Worm (Caenorhabditis elegans) whole organism, L1 larva: ENCODE results near the gene tbx-43.
A peak's percentile ranks its signal among the peaks of the same experiment; 100 is the strongest.

Source experiments
- C16A3.4 ChIP-seq: fragments of 150-350 bp; optimal IDR thresholded peaks from 2 replicates; lab custom pipeline; 2014; ENCODE audit warnings: missing biosample characterization, missing genetic modification characterization
- F16B12.6 ChIP-seq: fragments of 150-350 bp; optimal IDR thresholded peaks from 2 replicates; lab custom pipeline; 2014; ENCODE audit warnings: missing biosample characterization, missing genetic modification characterization
- Y116A8C.19 ChIP-seq: sonication (generic microtip); optimal IDR thresholded peaks from 2 replicates; lab custom pipeline; 2016; ENCODE audit warnings: missing compliant biosample characterization, missing genetic modification characterization, borderline replicate concordance
- ama-1 ChIP-seq: fragments of 150-350 bp; optimal IDR thresholded peaks from 2 replicates; lab custom pipeline; 2014
- ceh-63 ChIP-seq: fragments of 200-800 bp; sonication (Bioruptor generic); optimal IDR thresholded peaks from 2 replicates; lab custom pipeline; 2018; ENCODE audit warnings: mild to moderate bottlenecking, missing genetic modification characterization, missing compliant biosample characterization
- ceh-8 ChIP-seq: fragments of 200-800 bp; sonication (Bioruptor generic); optimal IDR thresholded peaks from 2 replicates; lab custom pipeline; 2018; ENCODE audit warnings: mild to moderate bottlenecking, missing genetic modification characterization, moderate library complexity, missing compliant biosample characterization
- ceh-82 ChIP-seq, 3 experiments: fragments of 150-350 bp in 1 of 3; sonication (generic microtip) in 2 of 3; optimal IDR thresholded peaks; 2 replicates each; lab custom pipeline; 2014 to 2017; ENCODE audit warnings: missing biosample characterization in 3 of 3, missing genetic modification characterization in 3 of 3
- ceh-90 ChIP-seq: sonication (generic microtip); optimal IDR thresholded peaks from 2 replicates; lab custom pipeline; 2016; ENCODE audit warnings: missing genetic modification characterization, missing compliant biosample characterization
- ces-1 ChIP-seq: fragments of 150-350 bp; optimal IDR thresholded peaks from 2 replicates; lab custom pipeline; 2014; ENCODE audit warnings: missing biosample characterization, missing genetic modification reagents, missing genetic modification characterization
- dpl-1 ChIP-seq, 3 experiments: fragments of 150-350 bp in 2 of 3; sonication (generic microtip) in 1 of 3; optimal IDR thresholded peaks; 2 replicates each; lab custom pipeline; 2014 to 2017; ENCODE audit warnings: missing biosample characterization in 3 of 3, missing genetic modification characterization in 3 of 3, missing genetic modification reagents in 3 of 3
- dsc-1 ChIP-seq: sonication (generic microtip); optimal IDR thresholded peaks from 2 replicates; lab custom pipeline; 2016; ENCODE audit warnings: mild to moderate bottlenecking, missing genetic modification characterization, missing compliant biosample characterization
- efl-1 ChIP-seq, 4 experiments: fragments of 150-350 bp; optimal IDR thresholded peaks in 3 of 4; peaks in 1 of 4; 1 replicate in 1 of 4; 2 replicates in 3 of 4; lab custom pipeline; 2014; ENCODE audit warnings: missing biosample characterization in 2 of 4, missing genetic modification characterization in 2 of 4, missing genetic modification reagents in 2 of 4
- efl-3 ChIP-seq: fragments of 200-800 bp; sonication (Bioruptor generic); optimal IDR thresholded peaks from 2 replicates; lab custom pipeline; 2018; ENCODE audit warnings: mild to moderate bottlenecking, missing genetic modification characterization, missing compliant biosample characterization
- egl-13 ChIP-seq: sonication (generic microtip); optimal IDR thresholded peaks from 2 replicates; lab custom pipeline; 2016; ENCODE audit warnings: missing genotype, missing genetic modification reagents, missing genetic modification characterization, missing compliant biosample characterization
- fkh-8 ChIP-seq: sonication (generic microtip); optimal IDR thresholded peaks from 2 replicates; lab custom pipeline; 2016; ENCODE audit warnings: mild to moderate bottlenecking, missing genetic modification characterization, missing compliant biosample characterization
- grh-1 ChIP-seq: fragments of 200-800 bp; sonication (Bioruptor generic); IDR thresholded peaks from 2 replicates; pipeline ENCODE4 v1.3.6; 2022; ENCODE audit warnings: missing genetic modification reagents, missing genetic modification characterization, missing compliant biosample characterization
- hlh-17 ChIP-seq: fragments of 200-800 bp; sonication (Bioruptor generic); optimal IDR thresholded peaks from 2 replicates; lab custom pipeline; 2018; ENCODE audit warnings: missing genetic modification characterization, mild to moderate bottlenecking, missing compliant biosample characterization, moderate library complexity, borderline replicate concordance
- isw-1 ChIP-seq: fragments of 200-800 bp; sonication (Bioruptor generic); IDR thresholded peaks from 2 replicates; pipeline ENCODE4 v1.3.6; 2022; ENCODE audit warnings: missing genetic modification characterization, missing compliant biosample characterization
- lin-13 ChIP-seq: fragments of 150-350 bp; optimal IDR thresholded peaks from 2 replicates; lab custom pipeline; 2014; ENCODE audit warnings: missing biosample characterization, missing genetic modification reagents, missing genetic modification characterization
- lin-14 ChIP-seq: fragments of 200-800 bp; sonication (Bioruptor generic); optimal IDR thresholded peaks from 2 replicates; lab custom pipeline; 2018; ENCODE audit warnings: mild to moderate bottlenecking, missing genetic modification characterization, moderate library complexity, missing compliant biosample characterization
- lin-35 ChIP-seq, 2 experiments: fragments of 150-350 bp; optimal IDR thresholded peaks; 2 replicates each; lab custom pipeline; 2014; ENCODE audit warnings: missing biosample characterization in 2 of 2, missing genetic modification characterization in 2 of 2, missing genetic modification reagents in 2 of 2
- lin-39 ChIP-seq: fragments of 150-350 bp; optimal IDR thresholded peaks from 2 replicates; lab custom pipeline; 2014; ENCODE audit warnings: missing biosample characterization, missing genetic modification reagents, missing genetic modification characterization
- lir-3 ChIP-seq: sonication (generic microtip); optimal IDR thresholded peaks from 2 replicates; lab custom pipeline; 2016; ENCODE audit warnings: mild to moderate bottlenecking, missing genetic modification characterization, moderate library complexity, missing compliant biosample characterization; ENCODE audit not compliant: poor library complexity
- lsy-2 ChIP-seq, 2 experiments: fragments of 150-350 bp; optimal IDR thresholded peaks; 2 replicates each; lab custom pipeline; 2014; ENCODE audit warnings: missing biosample characterization in 2 of 2, missing genetic modification characterization in 2 of 2
- mdl-1 ChIP-seq, 2 experiments: fragments of 150-350 bp; optimal IDR thresholded peaks; 2 replicates each; lab custom pipeline; 2014 to 2017; ENCODE audit warnings: missing biosample characterization in 2 of 2, missing genetic modification characterization in 2 of 2, inconsistent platforms in 1 of 2
- mef-2 ChIP-seq: fragments of 150-350 bp; optimal IDR thresholded peaks from 2 replicates; lab custom pipeline; 2014; ENCODE audit warnings: missing biosample characterization, missing genetic modification characterization
- nhr-12 ChIP-seq: sonication (generic microtip); optimal IDR thresholded peaks from 2 replicates; lab custom pipeline; 2017; ENCODE audit warnings: missing biosample characterization, missing genetic modification characterization
- nhr-19 ChIP-seq: fragments of 200-800 bp; sonication (Bioruptor generic); conservative IDR thresholded peaks from 2 replicates; pipeline ENCODE4 v1.3.6; 2022; ENCODE audit warnings: missing genetic modification characterization, missing compliant biosample characterization
- nhr-237 ChIP-seq: fragments of 150-350 bp; optimal IDR thresholded peaks from 2 replicates; lab custom pipeline; 2014; ENCODE audit warnings: missing biosample characterization, missing genetic modification characterization
- nhr-28 ChIP-seq: fragments of 150-350 bp; optimal IDR thresholded peaks from 2 replicates; lab custom pipeline; 2014; ENCODE audit warnings: missing biosample characterization, missing genetic modification characterization
- nhr-76 ChIP-seq: sonication (generic microtip); optimal IDR thresholded peaks from 2 replicates; lab custom pipeline; 2017; ENCODE audit warnings: missing biosample characterization, missing genetic modification characterization
- nhr-77 ChIP-seq: fragments of 150-350 bp; optimal IDR thresholded peaks from 2 replicates; lab custom pipeline; 2014; ENCODE audit warnings: missing biosample characterization, missing genetic modification characterization
- nhr-85 ChIP-seq: sonication (generic microtip); peaks from one replicate; lab custom pipeline; 2016; ENCODE audit warnings: missing genetic modification characterization, inconsistent platforms, missing compliant biosample characterization
- nhr-90 ChIP-seq: sonication (generic microtip); optimal IDR thresholded peaks from 2 replicates; lab custom pipeline; 2016; ENCODE audit warnings: mild to moderate bottlenecking, missing genetic modification characterization, missing compliant biosample characterization; ENCODE audit not compliant: poor library complexity
- pax-3 ChIP-seq: fragments of 200-800 bp; sonication (Bioruptor generic); optimal IDR thresholded peaks from 2 replicates; lab custom pipeline; 2018; ENCODE audit warnings: mild to moderate bottlenecking, missing genetic modification characterization, moderate library complexity, missing compliant biosample characterization
- skn-1 ChIP-seq: fragments of 150-350 bp; optimal IDR thresholded peaks from 2 replicates; lab custom pipeline; 2014; ENCODE audit warnings: missing biosample characterization, missing genetic modification characterization
- snu-23 ChIP-seq: sonication (generic microtip); optimal IDR thresholded peaks from 2 replicates; lab custom pipeline; 2016; ENCODE audit warnings: missing genetic modification characterization, missing compliant biosample characterization
- sptf-1 ChIP-seq: fragments of 150-350 bp; optimal IDR thresholded peaks from 2 replicates; lab custom pipeline; 2014; ENCODE audit warnings: missing biosample characterization, missing genetic modification characterization
- tbx-2 ChIP-seq: sonication (generic microtip); optimal IDR thresholded peaks from 2 replicates; lab custom pipeline; 2016; ENCODE audit warnings: missing genetic modification characterization, missing compliant biosample characterization
- tlp-1 ChIP-seq: fragments of 150-350 bp; optimal IDR thresholded peaks from 2 replicates; lab custom pipeline; 2014; ENCODE audit warnings: missing biosample characterization, missing genetic modification characterization
- unc-130 ChIP-seq: fragments of 150-350 bp; optimal IDR thresholded peaks from 2 replicates; lab custom pipeline; 2017; ENCODE audit warnings: missing biosample characterization, missing genetic modification characterization, inconsistent platforms
- unc-30 ChIP-seq: sonication (generic microtip); optimal IDR thresholded peaks from 2 replicates; lab custom pipeline; 2017; ENCODE audit warnings: missing biosample characterization, missing genetic modification characterization
- unc-86 ChIP-seq: sonication (generic microtip); optimal IDR thresholded peaks from 2 replicates; lab custom pipeline; 2016; ENCODE audit warnings: missing genetic modification characterization, missing compliant biosample characterization
- xbp-1 ChIP-seq: sonication (generic microtip); optimal IDR thresholded peaks from 2 replicates; lab custom pipeline; 2016; ENCODE audit warnings: missing genetic modification characterization, missing compliant biosample characterization
- zag-1 ChIP-seq: fragments of 150-350 bp; optimal IDR thresholded peaks from 2 replicates; lab custom pipeline; 2014; ENCODE audit warnings: missing biosample characterization, missing genetic modification characterization
- ztf-11 ChIP-seq, 2 experiments: sonication (generic microtip); optimal IDR thresholded peaks; 2 replicates each; lab custom pipeline; 2016 to 2017; ENCODE audit warnings: missing genetic modification characterization in 2 of 2, missing biosample characterization in 1 of 2, missing compliant biosample characterization in 1 of 2

The tbx-43 gene

DNA sequence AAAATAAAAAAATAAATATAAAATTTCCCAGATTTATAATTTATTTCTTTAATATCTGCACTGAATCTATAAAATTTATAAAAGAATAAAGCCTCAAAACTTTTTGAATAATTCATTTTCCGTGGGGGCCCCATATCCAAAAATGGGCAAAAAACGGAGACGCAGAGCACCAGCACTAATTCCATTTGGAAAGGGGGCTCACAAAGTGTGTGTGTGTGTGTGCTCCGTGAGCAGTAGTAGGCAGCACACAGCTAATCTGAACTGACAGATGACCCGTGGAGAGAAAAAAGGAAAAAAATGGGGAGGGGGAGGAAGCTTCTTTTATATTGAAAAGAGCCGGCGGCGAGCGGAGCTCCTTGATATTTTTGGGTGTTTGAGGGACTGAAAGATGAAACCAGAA is 22.1 kb upstream of the tbx-43 start (continued):
- TF ChIP-seq ces-1 (peak; percentile 41), lin-14 (peak; percentile 72), efl-3 (GFP tag; lab: Kevin White, UChicago) (no peak)

- TF ChIP-seq tlp-1 (tag; lab: Kevin White, UChicago) (no peak), sptf-1 (tag; lab: Kevin White, UChicago) (no peak), pax-3 (tag; lab: Kevin White, UChicago) (no peak), C16A3.4 (tag; lab: Kevin White, UChicago) (no peak), lin-13 (no peak), nhr-85 (tag; lab: Kevin White, UChicago) (no peak), nhr-237 (no peak), unc-30 (tag; lab: Kevin White, UChicago) (no peak), efl-3 (GFP tag; lab: Kevin White, UChicago) (no peak), hlh-17 (GFP tag; lab: Kevin White, UChicago) (no peak), grh-1 (no peak), nhr-28 (no peak), efl-1 (optimal IDR thresholded peaks at IDR 0.05; lab: Kevin White, UChicago) (no peak), efl-1 (GFP tag; optimal IDR thresholded peaks at IDR 0.05 in 1 of 2; lab: Kevin White, UChicago) (no peak)
Measured at ce11 chrIII:1788972-1789371, 19.1 kb upstream of the tbx-43 start.

DNA sequence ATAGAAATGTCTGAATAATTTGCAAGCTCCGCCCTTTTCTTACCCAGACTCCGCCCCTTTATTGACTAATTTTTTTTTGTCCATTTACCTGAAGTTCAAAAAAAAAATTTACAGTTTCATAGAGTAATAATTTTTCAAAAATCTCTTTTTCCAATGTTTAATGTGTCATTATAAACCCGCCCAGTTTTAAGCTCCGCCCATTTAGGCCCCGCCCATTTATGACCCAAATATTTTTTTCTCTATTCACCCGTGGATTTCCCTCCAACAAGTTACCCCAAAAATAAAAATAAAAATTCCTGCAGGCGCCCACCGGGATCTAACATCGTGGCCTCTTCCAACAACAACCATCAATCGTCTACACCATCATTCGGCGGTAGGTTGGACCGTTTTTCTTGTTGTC is 18.1 kb upstream of the tbx-43 start, which contains the start of gene rimb-1:
Gene rimb-1 (plus strand): TSS at position 301 of the 400 bp plus-strand sequence.
- no peak for TF ChIP-seq nhr-19 (GFP tag; lab: Robert Waterston, UW)
- TF ChIP-seq efl-3 (GFP tag; lab: Kevin White, UChicago), result no peak
- TF ChIP-seq unc-30 (tag; lab: Kevin White, UChicago), result no peak
- no peak for TF ChIP-seq dpl-1 (GFP tag; optimal IDR thresholded peaks at IDR 0.05; lab: Kevin White, UChicago)
- TF ChIP-seq efl-1 (optimal IDR thresholded peaks at IDR 0.05; lab: Kevin White, UChicago), result no peak
- no peak for TF ChIP-seq efl-1 (GFP tag; optimal IDR thresholded peaks at IDR 0.05 in 1 of 2; lab: Kevin White, UChicago)
- no peak for TF ChIP-seq xbp-1 (tag; lab: Kevin White, UChicago)
- TF ChIP-seq fkh-8, result no peak
- TF ChIP-seq mef-2 (tag; lab: Kevin White, UChicago), result no peak
- TF ChIP-seq ama-1 (lab: Kevin White, UChicago), result no peak
- no peak for TF ChIP-seq unc-130 (tag; lab: Kevin White, UChicago)
- TF ChIP-seq nhr-237, result no peak
- TF ChIP-seq unc-86 (tag; lab: Kevin White, UChicago), result no peak
- no peak for TF ChIP-seq Y116A8C.19
- TF ChIP-seq, all 84 proteins: peak for 0

ce11 chrIII:1785776-1786175 is 15.9 kb upstream of the tbx-43 start:
- peak; percentile 48 for TF ChIP-seq snu-23
- TF ChIP-seq lin-13, result peak; percentile 27
- TF ChIP-seq skn-1, result peak; percentile 24
- no peak for TF ChIP-seq efl-3 (GFP tag; lab: Kevin White, UChicago)
- TF ChIP-seq ceh-8 (GFP tag; lab: Kevin White, UChicago), result peak; percentile 65
- TF ChIP-seq unc-86 (tag; lab: Kevin White, UChicago), result peak; percentile 76
- no peak for TF ChIP-seq ceh-63 (GFP tag; lab: Kevin White, UChicago)
- no peak for TF ChIP-seq nhr-77
- no peak for TF ChIP-seq lir-3 (tag; lab: Kevin White, UChicago)
- TF ChIP-seq F16B12.6 (tag; lab: Kevin White, UChicago), result peak; percentile 26
- no peak for TF ChIP-seq nhr-90 (tag; lab: Kevin White, UChicago)
- TF ChIP-seq tbx-2, result peak; percentile 34
- no peak for TF ChIP-seq nhr-12 (tag; lab: Kevin White, UChicago)
- TF ChIP-seq egl-13 (tag; lab: Kevin White, UChicago), result peak; percentile 8
- TF ChIP-seq ztf-11 (tag; optimal IDR thresholded peaks at IDR 0.05; lab: Kevin White, UChicago), result no peak
- TF ChIP-seq nhr-76, result no peak
- no peak for TF ChIP-seq ceh-90 (tag; lab: Kevin White, UChicago)
- peak; percentile 4 for TF ChIP-seq zag-1 (tag; lab: Kevin White, UChicago)
- no peak for TF ChIP-seq unc-130 (tag; lab: Kevin White, UChicago)
- peak; percentile 52 to 62 for TF ChIP-seq lsy-2 (tag; optimal IDR thresholded peaks at IDR 0.05; lab: Kevin White, UChicago)
- TF ChIP-seq isw-1 (GFP tag; lab: Robert Waterston, UW), result peak; percentile 40
- TF ChIP-seq dsc-1 (tag; lab: Kevin White, UChicago), result peak; percentile 19
- no peak for TF ChIP-seq lin-39
- peak in 2 of 3 experiments; percentile 47 to 91 for TF ChIP-seq ceh-82 (tag; optimal IDR thresholded peaks at IDR 0.05; lab: Kevin White, UChicago)
- TF ChIP-seq lin-35 (GFP tag; optimal IDR thresholded peaks at IDR 0.05; lab: Kevin White, UChicago), result peak in 1 of 2 experiments; percentile 52
- peak; percentile 34 for TF ChIP-seq nhr-19 (GFP tag; lab: Robert Waterston, UW)
- peak; percentile 7 for TF ChIP-seq xbp-1 (tag; lab: Kevin White, UChicago)
- TF ChIP-seq mdl-1 (tag; optimal IDR thresholded peaks at IDR 0.05; lab: Kevin White, UChicago), result no peak
- TF ChIP-seq dpl-1 (GFP tag; optimal IDR thresholded peaks at IDR 0.05; lab: Kevin White, UChicago), result peak in 1 of 3 experiments; percentile 29
